Fruit fly (Drosophila melanogaster) whole organism, embryonic: ENCODE results near the gene CG13676.

Experiments
- BEAF-32 ChIP-seq: fragments of 200-800 bp; sonication (Bioruptor generic); optimal IDR thresholded peaks from 3 replicates; lab custom pipeline; 2017; ENCODE audit warnings: missing biosample characterization, missing genetic modification characterization, mild to moderate bottlenecking, moderate library complexity, missing genetic modification reagents
- CG10209 ChIP-seq: fragments of 200-800 bp; sonication (Bioruptor generic); optimal IDR thresholded peaks from 3 replicates; lab custom pipeline; 2017; ENCODE audit warnings: missing biosample characterization, mild to moderate bottlenecking, missing genetic modification characterization, missing genetic modification reagents
- CG10267 ChIP-seq: fragments of 200-800 bp; sonication (Bioruptor generic); optimal IDR thresholded peaks from 2 replicates; lab custom pipeline; 2018; ENCODE audit warnings: missing biosample characterization, mild to moderate bottlenecking, missing genetic modification characterization, moderate library complexity
- CG10431 ChIP-seq: fragments of 200-800 bp; sonication (Bioruptor generic); optimal IDR thresholded peaks from 3 replicates; lab custom pipeline; 2018; ENCODE audit warnings: missing biosample characterization, mild to moderate bottlenecking, missing genetic modification characterization
- CG10654 ChIP-seq: fragments of 200-800 bp; sonication (Bioruptor generic); optimal IDR thresholded peaks from 2 replicates; lab custom pipeline; 2016; ENCODE audit warnings: missing biosample characterization, missing genetic modification characterization
- CG12659 ChIP-seq: fragments of 200-800 bp; sonication (Bioruptor generic); optimal IDR thresholded peaks from 3 replicates; lab custom pipeline; 2017; ENCODE audit warnings: mild to moderate bottlenecking, missing biosample characterization, missing genetic modification reagents, missing genetic modification characterization
- CG14710 ChIP-seq: fragments of 200-800 bp; sonication (Bioruptor generic); optimal IDR thresholded peaks from 3 replicates; lab custom pipeline; 2019; ENCODE audit warnings: missing biosample characterization, mild to moderate bottlenecking, missing genetic modification characterization, moderate library complexity
- CG15479 ChIP-seq: fragments of 200-800 bp; sonication (Bioruptor generic); optimal IDR thresholded peaks from 3 replicates; lab custom pipeline; 2019; ENCODE audit warnings: missing biosample characterization, mild to moderate bottlenecking, missing genetic modification characterization, moderate library complexity
- CG15514 ChIP-seq: fragments of 200-800 bp; sonication (Bioruptor generic); optimal IDR thresholded peaks from 3 replicates; lab custom pipeline; 2017; ENCODE audit warnings: missing biosample characterization, missing genetic modification characterization, mild to moderate bottlenecking, moderate library complexity, missing genetic modification reagents
- CG2116 ChIP-seq: fragments of 200-800 bp; sonication (Bioruptor generic); optimal IDR thresholded peaks from 3 replicates; lab custom pipeline; 2018; ENCODE audit warnings: missing biosample characterization, mild to moderate bottlenecking, missing genetic modification characterization
- CG30431 ChIP-seq: fragments of 200-800 bp; sonication (Bioruptor generic); optimal IDR thresholded peaks from 2 replicates; lab custom pipeline; 2017; ENCODE audit warnings: missing biosample characterization, missing genetic modification characterization
- CG4360 ChIP-seq: fragments of 200-800 bp; sonication (Bioruptor generic); IDR thresholded peaks from 2 replicates; pipeline ENCODE4 v1.3.6; 2022; ENCODE audit warnings: missing biosample characterization, missing genetic modification characterization
- CG7786 ChIP-seq: fragments of 200-800 bp; sonication (Bioruptor generic); optimal IDR thresholded peaks from 2 replicates; lab custom pipeline; 2016; ENCODE audit warnings: missing biosample characterization, missing genetic modification characterization
- CG8388 ChIP-seq: fragments of 200-800 bp; sonication (Bioruptor generic); optimal IDR thresholded peaks from 2 replicates; lab custom pipeline; 2019; ENCODE audit warnings: missing biosample characterization, mild to moderate bottlenecking, missing genetic modification characterization, moderate library complexity
- CG9437 ChIP-seq: fragments of 200-800 bp; sonication (Bioruptor generic); optimal IDR thresholded peaks from 2 replicates; lab custom pipeline; 2018; ENCODE audit warnings: missing biosample characterization, mild to moderate bottlenecking, missing genetic modification characterization
- CG9797 ChIP-seq: fragments of 200-800 bp; sonication (Bioruptor generic); optimal IDR thresholded peaks from 3 replicates; lab custom pipeline; 2018; ENCODE audit warnings: missing biosample characterization, mild to moderate bottlenecking, missing genetic modification characterization
- Dbx ChIP-seq: fragments of 200-800 bp; sonication (Bioruptor generic); IDR thresholded peaks from 3 replicates; pipeline ENCODE4 v1.3.6; 2022; ENCODE audit warnings: missing biosample characterization, missing genetic modification characterization
- Dp ChIP-seq: fragments of 200-800 bp; sonication (Bioruptor generic); optimal IDR thresholded peaks from 2 replicates; lab custom pipeline; 2018; ENCODE audit warnings: missing biosample characterization, mild to moderate bottlenecking, missing genetic modification characterization, moderate library complexity
- Drgx ChIP-seq: fragments of 200-800 bp; sonication (Bioruptor generic); IDR thresholded peaks from 2 replicates; pipeline ENCODE4 v1.3.6; 2022; ENCODE audit warnings: missing biosample characterization, missing genetic modification characterization
- E2f2 ChIP-seq: fragments of 200-800 bp; sonication (Bioruptor generic); IDR thresholded peaks from 2 replicates; pipeline ENCODE4 v1.3.6; 2022; ENCODE audit warnings: missing biosample characterization, missing genetic modification characterization
- Ets65A ChIP-seq: fragments of 200-800 bp; sonication (Bioruptor generic); peaks from one replicate; lab custom pipeline; 2016; ENCODE audit warnings: missing biosample characterization, missing genetic modification characterization
- Fer1 ChIP-seq: fragments of 200-800 bp; sonication (Bioruptor generic); optimal IDR thresholded peaks from 2 replicates; lab custom pipeline; 2017; ENCODE audit warnings: missing biosample characterization, mild to moderate bottlenecking, missing genetic modification characterization
- MESR4 ChIP-seq: fragments of 200-800 bp; sonication (Bioruptor generic); optimal IDR thresholded peaks from 2 replicates; lab custom pipeline; 2018; ENCODE audit warnings: missing biosample characterization, mild to moderate bottlenecking, missing genetic modification characterization, moderate library complexity
- Med ChIP-seq: fragments of 200-800 bp; sonication (Bioruptor generic); peaks from one replicate; lab custom pipeline; 2016; ENCODE audit warnings: missing biosample characterization, missing genetic modification characterization, mild to moderate bottlenecking, inconsistent platforms, moderate library complexity
- Optix ChIP-seq: fragments of 200-800 bp; sonication (Bioruptor generic); IDR thresholded peaks from 3 replicates; pipeline ENCODE4 v1.3.6; 2022; ENCODE audit warnings: missing biosample characterization, missing genetic modification characterization
- Pdp1 ChIP-seq, 2 experiments: fragments of 200-800 bp; sonication (Bioruptor generic); optimal IDR thresholded peaks; 3 replicates each; lab custom pipeline; 2016; ENCODE audit warnings: missing biosample characterization in 2 of 2, missing genetic modification characterization in 2 of 2, mild to moderate bottlenecking in 1 of 2, moderate library complexity in 1 of 2
- cad ChIP-seq: fragments of >200 bp; optimal IDR thresholded peaks from 2 replicates; lab custom pipeline; 2017; ENCODE audit warnings: missing biosample characterization, missing genetic modification characterization
- dati ChIP-seq: fragments of 200-800 bp; sonication (Bioruptor generic); IDR thresholded peaks from 2 replicates; pipeline ENCODE4 v1.3.6; 2022; ENCODE audit warnings: missing biosample characterization, missing genetic modification characterization
- dysf ChIP-seq: fragments of 200-800 bp; sonication (Bioruptor generic); IDR thresholded peaks from 3 replicates; pipeline ENCODE4 v1.3.6; 2022; ENCODE audit warnings: missing biosample characterization, missing genetic modification characterization
- gcm2 ChIP-seq: fragments of 200-800 bp; sonication (Bioruptor generic); optimal IDR thresholded peaks from 2 replicates; lab custom pipeline; 2016; ENCODE audit warnings: missing biosample characterization, missing genetic modification characterization
- gfzf ChIP-seq: fragments of 200-800 bp; sonication (Bioruptor generic); optimal IDR thresholded peaks from 2 replicates; lab custom pipeline; 2016; ENCODE audit warnings: missing biosample characterization, mild to moderate bottlenecking, missing genetic modification characterization, moderate library complexity
- grau ChIP-seq: fragments of 200-800 bp; optimal IDR thresholded peaks from 3 replicates; lab custom pipeline; 2019; ENCODE audit warnings: missing biosample characterization, mild to moderate bottlenecking, missing genetic modification characterization, moderate library complexity
- hkb ChIP-seq, 2 experiments: fragments of 200-800 bp in 1 of 2; fragments of >200 bp in 1 of 2; sonication (Bioruptor generic) in 1 of 2; IDR thresholded peaks in 1 of 2; optimal IDR thresholded peaks in 1 of 2; 2 replicates each; pipeline versions ENCODE4 v1.3.6 to Lab custom; 2017 to 2022; ENCODE audit warnings: missing biosample characterization in 1 of 2, missing genetic modification characterization in 1 of 2
- hth ChIP-seq: fragments of >200 bp; optimal IDR thresholded peaks from 2 replicates; lab custom pipeline; 2017; ENCODE audit warnings: inconsistent platforms
- jing ChIP-seq: fragments of 200-800 bp; sonication (Bioruptor generic); optimal IDR thresholded peaks from 2 replicates; lab custom pipeline; 2018; ENCODE audit warnings: missing biosample characterization, mild to moderate bottlenecking, missing genetic modification characterization
- nerfin-1 ChIP-seq: fragments of 200-800 bp; sonication (Bioruptor generic); optimal IDR thresholded peaks from 3 replicates; lab custom pipeline; 2019; ENCODE audit warnings: missing biosample characterization, mild to moderate bottlenecking, missing genetic modification characterization, moderate library complexity
- pho ChIP-seq: fragments of 200-800 bp; sonication (Bioruptor generic); optimal IDR thresholded peaks from 2 replicates; lab custom pipeline; 2016; ENCODE audit warnings: missing biosample characterization, missing genetic modification characterization
- phol ChIP-seq: fragments of 200-800 bp; sonication (Bioruptor generic); optimal IDR thresholded peaks from 3 replicates; lab custom pipeline; 2018; ENCODE audit warnings: missing biosample characterization, mild to moderate bottlenecking, missing genetic modification characterization, moderate library complexity
- pzg ChIP-seq: fragments of 200-800 bp; sonication (Bioruptor generic); optimal IDR thresholded peaks from 3 replicates; lab custom pipeline; 2018; ENCODE audit warnings: missing biosample characterization, mild to moderate bottlenecking, missing genetic modification characterization, moderate library complexity
- row ChIP-seq: fragments of 200-800 bp; sonication (Bioruptor generic); IDR thresholded peaks from 3 replicates; pipeline ENCODE4 v1.3.6; 2022; ENCODE audit warnings: missing biosample characterization, missing genetic modification characterization
- schlank ChIP-seq: fragments of 200-800 bp; sonication (Bioruptor generic); optimal IDR thresholded peaks from 2 replicates; lab custom pipeline; 2018; ENCODE audit warnings: missing biosample characterization, mild to moderate bottlenecking, missing genetic modification characterization
- sens ChIP-seq: fragments of 200-800 bp; sonication (Bioruptor generic); peaks from one replicate; lab custom pipeline; 2016; ENCODE audit warnings: missing biosample characterization, missing genetic modification characterization
- sna ChIP-seq: fragments of 200-800 bp; sonication (Bioruptor generic); IDR thresholded peaks from 2 replicates; pipeline ENCODE4 v1.3.6; 2022; ENCODE audit warnings: missing biosample characterization, missing genetic modification characterization; ENCODE audit not compliant: partially characterized antibody
- sob ChIP-seq: fragments of 200-800 bp; sonication (Bioruptor generic); IDR thresholded peaks from 2 replicates; pipeline ENCODE4 v1.3.6; 2022; ENCODE audit warnings: missing biosample characterization, missing genetic modification characterization
- tll ChIP-seq, 2 experiments: fragments of 200-800 bp in 1 of 2; fragments of >200 bp in 1 of 2; sonication (Bioruptor generic) in 1 of 2; optimal IDR thresholded peaks; 2 replicates each; lab custom pipeline; 2017 to 2019; ENCODE audit warnings: missing biosample characterization in 2 of 2, missing genetic modification characterization in 2 of 2, mild to moderate bottlenecking in 1 of 2, moderate library complexity in 1 of 2
- tup ChIP-seq: fragments of 200-800 bp; sonication (Bioruptor generic); optimal IDR thresholded peaks from 2 replicates; lab custom pipeline; 2016; ENCODE audit warnings: missing biosample characterization, mild to moderate bottlenecking, missing genetic modification characterization, moderate library complexity
- zen ChIP-seq: fragments of 200-800 bp; sonication (Bioruptor generic); optimal IDR thresholded peaks from 3 replicates; lab custom pipeline; 2018; ENCODE audit warnings: missing biosample characterization, mild to moderate bottlenecking, missing genetic modification characterization, moderate library complexity
- zfh1 ChIP-seq: fragments of 200-800 bp; sonication (Bioruptor generic); IDR thresholded peaks from 3 replicates; pipeline ENCODE4 v1.3.6; 2022; ENCODE audit warnings: missing biosample characterization, missing genetic modification characterization

Gene CG13676

dm6 chr3L:8191042-8191613, 39.5 kb upstream of the CG13676 start, which contains the start of gene MED24 (continued):
- peak; percentile 9 for TF ChIP-seq Fer1
- TF ChIP-seq Dbx (GFP tag; lab: Robert Waterston, UW) = no peak
- no peak for TF ChIP-seq CG10209 (GFP tag; lab: Kevin White, UChicago)
- peak; percentile 84 for TF ChIP-seq E2f2 (GFP tag; lab: Robert Waterston, UW)
- TF ChIP-seq CG15514 (GFP tag; lab: Kevin White, UChicago) = peak; percentile 54
- TF ChIP-seq BEAF-32 (GFP tag; lab: Kevin White, UChicago) = peak; percentile 17
- TF ChIP-seq CG10267 (tag; lab: Kevin White, UChicago) = peak; percentile 95
- TF ChIP-seq CG2116 = peak; percentile 55
- TF ChIP-seq schlank (tag; lab: Kevin White, UChicago) = no peak
- TF ChIP-seq CG9797 (GFP tag; lab: Kevin White, UChicago) = peak; percentile 42
- no peak for TF ChIP-seq dati
- peak; percentile 47 for TF ChIP-seq pzg (GFP tag; lab: Kevin White, UChicago)
- peak; percentile 75 for TF ChIP-seq Dp (GFP tag; lab: Kevin White, UChicago)
- TF ChIP-seq gfzf (GFP tag; lab: Kevin White, UChicago) = peak; percentile 71
- TF ChIP-seq MESR4 (GFP tag; lab: Kevin White, UChicago) = peak; percentile 59
- peak; percentile 46 for TF ChIP-seq CG12659 (GFP tag; lab: Kevin White, UChicago)
- peak; percentile 38 for TF ChIP-seq CG14710
- peak; percentile 27 for TF ChIP-seq phol (tag; lab: Kevin White, UChicago)

- TF ChIP-seq CG4360 (0 out of 2 replicates have a peak, but pooled peaks have one; percentile 13), zen (tag; lab: Kevin White, UChicago) (peak; percentile 41), nerfin-1 (no peak), CG10431 (no peak), pho (no peak), CG8388 (no peak), Ets65A (peak; percentile 72), CG15479 (GFP tag; lab: Kevin White, UChicago) (peak; percentile 96), cad (peak; percentile 76), tll (GFP tag; optimal IDR thresholded peaks at IDR 0.05; lab: Kevin White, UChicago) (peak in 1 of 2 experiments; percentile 98)
- TF ChIP-seq, all 482 proteins: peak for 6
These were observed 37.6 kb upstream of the CG13676 start for dm6 chr3L:8189234-8189633.

- TF ChIP-seq tup (GFP tag; lab: Kevin White, UChicago) = no peak
- TF ChIP-seq sens (GFP tag; lab: Kevin White, UChicago) = no peak
- no peak for TF ChIP-seq CG7786 (GFP tag; lab: Kevin White, UChicago)
- no peak for TF ChIP-seq sna (GFP tag; lab: Robert Waterston, UW)
- TF ChIP-seq Med (GFP tag; lab: Kevin White, UChicago) = peak; percentile 79
- no peak for TF ChIP-seq gcm2 (GFP tag; lab: Kevin White, UChicago)
- 0 out of 2 replicates have a peak, but pooled peaks have one; percentile 13 for TF ChIP-seq Drgx (GFP tag; lab: Robert Waterston, UW)
- 0 out of 3 replicates have a peak, but pooled peaks have one; percentile 13 for TF ChIP-seq zfh1 (GFP tag; lab: Robert Waterston, UW)
- TF ChIP-seq Optix (GFP tag; lab: Robert Waterston, UW) = 0 out of 3 replicates have a peak, but pooled peaks have one; percentile 32
- TF ChIP-seq CG9437 (GFP tag; lab: Kevin White, UChicago) = peak; percentile 94
- TF ChIP-seq hkb (optimal IDR thresholded peaks at IDR 0.05; lab: Kevin White, UChicago) = no peak
- TF ChIP-seq hkb (GFP tag; IDR thresholded peaks at IDR 0.05; lab: Robert Waterston, UW) = peak; percentile 20; the same call in 1 of the 2 replicates
- TF ChIP-seq Ets65A = peak; percentile 46
- no peak for TF ChIP-seq CG10654 (GFP tag; lab: Kevin White, UChicago)
- peak; percentile 34; the same call in 2 of the 3 replicates for TF ChIP-seq row (GFP tag; lab: Robert Waterston, UW)
- no peak for TF ChIP-seq jing (GFP tag; lab: Kevin White, UChicago)
- TF ChIP-seq dysf (GFP tag; lab: Robert Waterston, UW) = peak; percentile 33; the same call in 2 of the 3 replicates
- no peak for TF ChIP-seq hth
- no peak for TF ChIP-seq CG30431 (GFP tag; lab: Kevin White, UChicago)
- peak in 1 of 2 experiments; percentile 20 for TF ChIP-seq Pdp1 (GFP tag; optimal IDR thresholded peaks at IDR 0.05; lab: Kevin White, UChicago)
- no peak for TF ChIP-seq sob (GFP tag; lab: Robert Waterston, UW)
- TF ChIP-seq grau (tag; lab: Kevin White, UChicago) = peak; percentile 87
These were observed 35.8 kb upstream of the CG13676 start for dm6 chr3L:8187397-8187811.
